Fruit fly (Drosophila melanogaster) whole organism, embryonic: ENCODE data around the gene CG42828.

Experiments used
- Atf6 ChIP-seq: fragments of 200-800 bp; sonication (Bioruptor generic); IDR thresholded peaks from 2 replicates; pipeline ENCODE4 v1.3.6; 2022; ENCODE audit warnings: missing biosample characterization, missing genetic modification characterization
- BtbVII ChIP-seq: fragments of 200-800 bp; sonication (Bioruptor generic); optimal IDR thresholded peaks from 3 replicates; lab custom pipeline; 2017; ENCODE audit warnings: missing biosample characterization, mild to moderate bottlenecking, missing genetic modification characterization
- Bteb2 ChIP-seq: fragments of 200-800 bp; sonication (Bioruptor generic); optimal IDR thresholded peaks from 2 replicates; lab custom pipeline; 2016; ENCODE audit warnings: missing biosample characterization, missing genetic modification characterization
- C15 ChIP-seq: fragments of 200-800 bp; sonication (Bioruptor generic); IDR thresholded peaks from 3 replicates; pipeline ENCODE4 v1.3.6; 2022; ENCODE audit warnings: missing biosample characterization, missing genetic modification characterization
- CG10274 ChIP-seq: fragments of 200-800 bp; sonication (Bioruptor generic); optimal IDR thresholded peaks from 3 replicates; lab custom pipeline; 2017; ENCODE audit warnings: missing biosample characterization, mild to moderate bottlenecking, missing genetic modification characterization
- CG11560 ChIP-seq: fragments of 200-800 bp; sonication (Bioruptor generic); IDR thresholded peaks from 3 replicates; pipeline ENCODE4 v1.3.6; 2022; ENCODE audit warnings: missing biosample characterization, missing genetic modification characterization
- CG12155 ChIP-seq: fragments of 200-800 bp; sonication (Bioruptor generic); optimal IDR thresholded peaks from 3 replicates; lab custom pipeline; 2016; ENCODE audit warnings: missing biosample characterization, missing genetic modification characterization
- CG12769 ChIP-seq: fragments of 200-800 bp; sonication (Bioruptor generic); optimal IDR thresholded peaks from 2 replicates; lab custom pipeline; 2019; ENCODE audit warnings: missing biosample characterization, mild to moderate bottlenecking, missing genetic modification characterization, moderate library complexity
- CG12942 ChIP-seq: fragments of 200-800 bp; sonication (Bioruptor generic); optimal IDR thresholded peaks from 3 replicates; lab custom pipeline; 2016; ENCODE audit warnings: missing biosample characterization, missing genetic modification characterization
- CG15011 ChIP-seq: fragments of 200-800 bp; sonication (Bioruptor generic); optimal IDR thresholded peaks from 3 replicates; lab custom pipeline; 2018; ENCODE audit warnings: missing biosample characterization, mild to moderate bottlenecking, missing genetic modification characterization
- CG15601 ChIP-seq: fragments of 200-800 bp; sonication (Bioruptor generic); optimal IDR thresholded peaks from 3 replicates; lab custom pipeline; 2019; ENCODE audit warnings: missing biosample characterization, mild to moderate bottlenecking, missing genetic modification characterization, moderate library complexity
- CG16779 ChIP-seq: fragments of 200-800 bp; sonication (Bioruptor generic); IDR thresholded peaks from 2 replicates; pipeline ENCODE4 v1.3.6; 2022; ENCODE audit warnings: missing biosample characterization, missing genetic modification characterization
- CG2120 ChIP-seq: fragments of 200-800 bp; sonication (Bioruptor generic); optimal IDR thresholded peaks from 3 replicates; lab custom pipeline; 2016; ENCODE audit warnings: missing biosample characterization, missing genetic modification characterization
- CG31224 ChIP-seq: fragments of 200-800 bp; sonication (Bioruptor generic); IDR thresholded peaks from 2 replicates; pipeline ENCODE4 v1.3.6; 2022; ENCODE audit warnings: missing biosample characterization, missing genetic modification characterization
- CG32532 ChIP-seq: fragments of 200-800 bp; sonication (Bioruptor generic); IDR thresholded peaks from 2 replicates; pipeline ENCODE4 v1.3.6; 2022; ENCODE audit warnings: missing biosample characterization, missing genetic modification characterization
- CG34376 ChIP-seq: fragments of 200-800 bp; sonication (Bioruptor generic); optimal IDR thresholded peaks from 2 replicates; lab custom pipeline; 2018; ENCODE audit warnings: missing biosample characterization, mild to moderate bottlenecking, missing genetic modification characterization
- CG43689 ChIP-seq: fragments of 200-800 bp; sonication (Bioruptor generic); IDR thresholded peaks from 2 replicates; pipeline ENCODE4 v1.3.6; 2022; ENCODE audit warnings: missing biosample characterization, missing genetic modification characterization
- CG4424 ChIP-seq: fragments of 200-800 bp; sonication (Bioruptor generic); optimal IDR thresholded peaks from 3 replicates; lab custom pipeline; 2016; ENCODE audit warnings: missing biosample characterization, missing genetic modification characterization
- CG5953 ChIP-seq: fragments of 200-800 bp; sonication (Bioruptor generic); IDR thresholded peaks from 2 replicates; pipeline ENCODE4 v1.3.6; 2022; ENCODE audit warnings: missing biosample characterization, missing genetic modification characterization
- CG7372 ChIP-seq: fragments of 200-800 bp; sonication (Bioruptor generic); IDR thresholded peaks from 2 replicates; pipeline ENCODE4 v1.3.6; 2022; ENCODE audit warnings: missing biosample characterization, missing genetic modification characterization
- CG8089 ChIP-seq: fragments of 200-800 bp; sonication (Bioruptor generic); optimal IDR thresholded peaks from 3 replicates; lab custom pipeline; 2016; ENCODE audit warnings: missing biosample characterization, missing genetic modification characterization
- CG9727 ChIP-seq: fragments of 200-800 bp; sonication (Bioruptor generic); optimal IDR thresholded peaks from 3 replicates; lab custom pipeline; 2017; ENCODE audit warnings: missing biosample characterization, mild to moderate bottlenecking, missing genetic modification characterization
- CoRest ChIP-seq: fragments of 200-800 bp; sonication (Bioruptor generic); optimal IDR thresholded peaks from 3 replicates; lab custom pipeline; 2018; ENCODE audit warnings: missing biosample characterization, mild to moderate bottlenecking, missing genetic modification characterization, moderate library complexity
- D19B ChIP-seq: fragments of 200-800 bp; sonication (Bioruptor generic); optimal IDR thresholded peaks from 2 replicates; lab custom pipeline; 2017; ENCODE audit warnings: missing biosample characterization, mild to moderate bottlenecking, missing genetic modification characterization
- Dbx ChIP-seq: fragments of 200-800 bp; sonication (Bioruptor generic); IDR thresholded peaks from 3 replicates; pipeline ENCODE4 v1.3.6; 2022; ENCODE audit warnings: missing biosample characterization, missing genetic modification characterization
- Dref ChIP-seq: fragments of 200-800 bp; sonication (Bioruptor generic); IDR thresholded peaks from 2 replicates; pipeline ENCODE4 v1.3.6; 2022; ENCODE audit warnings: missing biosample characterization, missing genetic modification characterization
- Fer1 ChIP-seq: fragments of 200-800 bp; sonication (Bioruptor generic); optimal IDR thresholded peaks from 2 replicates; lab custom pipeline; 2017; ENCODE audit warnings: missing biosample characterization, mild to moderate bottlenecking, missing genetic modification characterization
- HmgZ ChIP-seq: fragments of 200-800 bp; sonication (Bioruptor generic); optimal IDR thresholded peaks from 2 replicates; lab custom pipeline; 2018; ENCODE audit warnings: missing biosample characterization, mild to moderate bottlenecking, missing genetic modification characterization
- Ssrp ChIP-seq: fragments of 200-800 bp; sonication (Bioruptor generic); optimal IDR thresholded peaks from 2 replicates; lab custom pipeline; 2018; ENCODE audit warnings: missing biosample characterization, mild to moderate bottlenecking, missing genetic modification characterization, moderate library complexity
- Usf ChIP-seq: fragments of 200-800 bp; sonication (Bioruptor generic); optimal IDR thresholded peaks from 2 replicates; lab custom pipeline; 2017; ENCODE audit warnings: missing genotype, missing biosample characterization, missing genetic modification characterization
- az2 ChIP-seq: fragments of 200-800 bp; sonication (Bioruptor generic); optimal IDR thresholded peaks from 3 replicates; lab custom pipeline; 2016; ENCODE audit warnings: missing biosample characterization, missing genetic modification characterization
- cato ChIP-seq: fragments of 200-800 bp; sonication (Bioruptor generic); optimal IDR thresholded peaks from 2 replicates; lab custom pipeline; 2016; ENCODE audit warnings: missing biosample characterization, missing genetic modification characterization, borderline replicate concordance
- corto ChIP-seq: fragments of 200-800 bp; sonication (Bioruptor generic); optimal IDR thresholded peaks from 2 replicates; lab custom pipeline; 2016; ENCODE audit warnings: missing biosample characterization, mild to moderate bottlenecking, missing genetic modification characterization, moderate library complexity
- en ChIP-seq: fragments of 200-800 bp; sonication (Bioruptor generic); optimal IDR thresholded peaks from 2 replicates; lab custom pipeline; 2016; ENCODE audit warnings: missing biosample characterization, missing genetic modification characterization
- esg ChIP-seq: fragments of 200-800 bp; sonication (Bioruptor generic); conservative IDR thresholded peaks from 2 replicates; pipeline ENCODE4 v1.3.6; 2022; ENCODE audit warnings: missing biosample characterization, missing genetic modification characterization
- eve ChIP-seq, 2 experiments: fragments of >200 bp; optimal IDR thresholded peaks; 2 replicates each; lab custom pipeline; 2017; ENCODE audit warnings: missing biosample characterization in 2 of 2, missing genetic modification characterization in 2 of 2
- eyg ChIP-seq: fragments of 200-800 bp; sonication (Bioruptor generic); optimal IDR thresholded peaks from 3 replicates; lab custom pipeline; 2016; ENCODE audit warnings: missing biosample characterization, missing genetic modification characterization
- grn ChIP-seq: fragments of 200-800 bp; sonication (Bioruptor generic); optimal IDR thresholded peaks from 3 replicates; lab custom pipeline; 2017; ENCODE audit warnings: missing biosample characterization, missing genetic modification characterization
- klu ChIP-seq: fragments of 200-800 bp; sonication (Bioruptor generic); IDR thresholded peaks from 2 replicates; pipeline ENCODE4 v1.3.6; 2022; ENCODE audit warnings: missing biosample characterization, missing genetic modification characterization
- phol ChIP-seq: fragments of 200-800 bp; sonication (Bioruptor generic); optimal IDR thresholded peaks from 3 replicates; lab custom pipeline; 2018; ENCODE audit warnings: missing biosample characterization, mild to moderate bottlenecking, missing genetic modification characterization, moderate library complexity
- pita ChIP-seq: fragments of 200-800 bp; sonication (Bioruptor generic); optimal IDR thresholded peaks from 2 replicates; lab custom pipeline; 2017; ENCODE audit warnings: missing biosample characterization, mild to moderate bottlenecking, missing genetic modification characterization
- prd ChIP-seq, 3 experiments: fragments of >200 bp in 2 of 3; fragments of 200-800 bp in 1 of 3; sonication (Bioruptor generic) in 1 of 3; optimal IDR thresholded peaks in 2 of 3; IDR thresholded peaks in 1 of 3; 2 replicates in 2 of 3; 3 replicates in 1 of 3; pipeline versions ENCODE4 v1.3.6 to Lab custom; 2017 to 2022; ENCODE audit warnings: missing biosample characterization in 1 of 3, missing genetic modification characterization in 1 of 3
- ranshi ChIP-seq: fragments of 200-800 bp; sonication (Bioruptor generic); IDR thresholded peaks from 2 replicates; pipeline ENCODE4 v1.3.6; 2022; ENCODE audit warnings: missing biosample characterization, missing genetic modification characterization
- run ChIP-seq: fragments of 200-800 bp; sonication (Bioruptor generic); optimal IDR thresholded peaks from 3 replicates; lab custom pipeline; 2018; ENCODE audit warnings: missing biosample characterization, mild to moderate bottlenecking, missing genetic modification characterization
- scrt ChIP-seq: fragments of 200-800 bp; sonication (Bioruptor generic); optimal IDR thresholded peaks from 2 replicates; lab custom pipeline; 2018; ENCODE audit warnings: missing biosample characterization, mild to moderate bottlenecking, missing genetic modification characterization, moderate library complexity
- sd ChIP-seq: fragments of 200-800 bp; sonication (Bioruptor generic); optimal IDR thresholded peaks from 3 replicates; lab custom pipeline; 2018; ENCODE audit warnings: missing biosample characterization, mild to moderate bottlenecking, missing genetic modification characterization, moderate library complexity
- tgo ChIP-seq: fragments of 200-800 bp; sonication (Bioruptor generic); IDR thresholded peaks from 3 replicates; pipeline ENCODE4 v1.3.6; 2022; ENCODE audit warnings: missing biosample characterization, missing genetic modification characterization
- tio ChIP-seq: fragments of 200-800 bp; sonication (Bioruptor generic); optimal IDR thresholded peaks from 2 replicates; lab custom pipeline; 2017; ENCODE audit warnings: missing biosample characterization, missing genetic modification characterization, inconsistent platforms
- tx ChIP-seq: fragments of 200-800 bp; sonication (Bioruptor generic); optimal IDR thresholded peaks from 2 replicates; lab custom pipeline; 2016; ENCODE audit warnings: missing biosample characterization, missing genetic modification characterization
- unpg ChIP-seq: fragments of 200-800 bp; sonication (Bioruptor generic); optimal IDR thresholded peaks from 3 replicates; lab custom pipeline; 2018; ENCODE audit warnings: missing biosample characterization, mild to moderate bottlenecking, missing genetic modification characterization, moderate library complexity
- z ChIP-seq: fragments of 200-800 bp; sonication (Bioruptor generic); IDR thresholded peaks from 3 replicates; pipeline ENCODE4 v1.3.6; 2022; ENCODE audit warnings: missing biosample characterization, missing genetic modification characterization

The CG42828 gene

dm6 chr3R:23356920-23357386 is 16.6 kb upstream of the CG42828 start (continued):
- TF ChIP-seq Atf6 (GFP tag; lab: Robert Waterston, UW) (peak; percentile 79), CG12942 (GFP tag; lab: Kevin White, UChicago) (peak; percentile 85), CG12769 (no peak), CG9727 (GFP tag; lab: Kevin White, UChicago) (peak; percentile 90), CG8089 (GFP tag; lab: Kevin White, UChicago) (no peak), prd (optimal IDR thresholded peaks at IDR 0.05; lab: Kevin White, UChicago) (no peak), prd (GFP tag; IDR thresholded peaks at IDR 0.05; lab: Robert Waterston, UW) (peak; percentile 75), Dbx (GFP tag; lab: Robert Waterston, UW) (peak; percentile 46; the same call in 1 of the 3 replicates), pita (no peak), corto (GFP tag; lab: Kevin White, UChicago) (no peak), CG43689 (GFP tag; lab: Robert Waterston, UW) (peak; percentile 58; the same call in 1 of the 2 replicates), Fer1 (peak; percentile 71), tio (GFP tag; lab: Kevin White, UChicago) (no peak), CG10274 (GFP tag; lab: Kevin White, UChicago) (no peak), CG5953 (GFP tag; lab: Robert Waterston, UW) (no peak; the same call in 1 of the 2 replicates), tx (GFP tag; lab: Kevin White, UChicago) (no peak), Ssrp (tag; lab: Kevin White, UChicago) (peak; percentile 91), esg (GFP tag; lab: Robert Waterston, UW) (peak; percentile 81), HmgZ (tag; lab: Kevin White, UChicago) (peak; percentile 85), unpg (GFP tag; lab: Kevin White, UChicago) (peak; percentile 87), CG15011 (GFP tag; lab: Kevin White, UChicago) (peak; percentile 28), eve (GFP tag; optimal IDR thresholded peaks at IDR 0.05; lab: Kevin White, UChicago) (no peak), CG32532 (GFP tag; lab: Robert Waterston, UW) (peak; percentile 86), C15 (GFP tag; lab: Robert Waterston, UW) (0 out of 3 replicates have a peak, but pooled peaks have one; percentile 59), Dref (GFP tag; lab: Robert Waterston, UW) (no peak), CG11560 (tag; lab: Robert Waterston, UW) (no peak), CG16779 (GFP tag; lab: Robert Waterston, UW) (0 out of 2 replicates have a peak, but pooled peaks have one; percentile 29), ranshi (GFP tag; lab: Robert Waterston, UW) (peak; percentile 80), Bteb2 (GFP tag; lab: Kevin White, UChicago) (peak; percentile 1), BtbVII (GFP tag; lab: Kevin White, UChicago) (peak; percentile 75), CG7372 (GFP tag; lab: Robert Waterston, UW) (peak; percentile 62; the same call in 1 of the 2 replicates), az2 (peak; percentile 83), tgo (peak; percentile 80), D19B (peak; percentile 97), run (tag; lab: Kevin White, UChicago) (peak; percentile 82), CoRest (tag; lab: Kevin White, UChicago) (peak; percentile 97), Usf (GFP tag; lab: Kevin White, UChicago) (peak; percentile 74), z (GFP tag; lab: Robert Waterston, UW) (no peak), grn (no peak), CG31224 (GFP tag; lab: Robert Waterston, UW) (peak; percentile 49; the same call in 1 of the 2 replicates), CG4424 (GFP tag; lab: Kevin White, UChicago) (peak; percentile 33), eyg (GFP tag; lab: Kevin White, UChicago) (no peak), en (GFP tag; lab: Kevin White, UChicago) (no peak), CG15601 (tag; lab: Kevin White, UChicago) (peak; percentile 89), phol (tag; lab: Kevin White, UChicago) (peak; percentile 87), sd (tag; lab: Kevin White, UChicago) (peak; percentile 83), cato (peak; percentile 68), CG34376 (GFP tag; lab: Kevin White, UChicago) (no peak), CG2120 (GFP tag; lab: Kevin White, UChicago) (peak; percentile 65), scrt (GFP tag; lab: Kevin White, UChicago) (peak; percentile 70), klu (0 out of 2 replicates have a peak, but pooled peaks have one; percentile 16), CG12155 (GFP tag; lab: Kevin White, UChicago) (peak; percentile 83)
